Worm (Caenorhabditis elegans) whole organism, early embryonic: ENCODE measurements around the gene fbxa-13.

Experiments used
- ama-1 ChIP-seq: fragments of 150-350 bp; optimal IDR thresholded peaks from 2 replicates; lab custom pipeline; 2014
- ceh-13 ChIP-seq: fragments of 200-800 bp; sonication (Bioruptor generic); optimal IDR thresholded peaks from 2 replicates; lab custom pipeline; 2018; ENCODE audit warnings: mild to moderate bottlenecking, missing genetic modification characterization, missing compliant biosample characterization
- ets-7 ChIP-seq: sonication (generic microtip); optimal IDR thresholded peaks from 2 replicates; lab custom pipeline; 2016; ENCODE audit warnings: missing genotype, missing genetic modification characterization, missing compliant biosample characterization
- flt-1 ChIP-seq: fragments of 200-800 bp; sonication (Bioruptor generic); IDR thresholded peaks from 2 replicates; pipeline ENCODE4 v1.3.6; 2022; ENCODE audit warnings: missing genetic modification characterization, missing compliant biosample characterization
- hmg-4 ChIP-seq: fragments of 200-800 bp; sonication (Bioruptor generic); optimal IDR thresholded peaks from 2 replicates; lab custom pipeline; 2018; ENCODE audit warnings: mild to moderate bottlenecking, missing genetic modification characterization, missing compliant biosample characterization
- hnd-1 ChIP-seq: sonication (generic microtip); optimal IDR thresholded peaks from 2 replicates; lab custom pipeline; 2016; ENCODE audit warnings: missing genetic modification characterization, missing compliant biosample characterization
- tbx-11 ChIP-seq: fragments of 200-800 bp; sonication (Bioruptor generic); IDR thresholded peaks from 2 replicates; pipeline ENCODE4 v1.3.6; 2022; ENCODE audit warnings: missing genetic modification characterization, missing compliant biosample characterization
- tbx-37 ChIP-seq: fragments of 200-800 bp; sonication (Bioruptor generic); conservative IDR thresholded peaks from 2 replicates; pipeline ENCODE4 v1.3.6; 2022; ENCODE audit warnings: missing genetic modification reagents, missing genetic modification characterization, missing compliant biosample characterization
- tra-4 ChIP-seq: sonication (generic microtip); optimal IDR thresholded peaks from 2 replicates; lab custom pipeline; 2017; ENCODE audit warnings: missing genetic modification characterization, missing compliant biosample characterization

DNA sequence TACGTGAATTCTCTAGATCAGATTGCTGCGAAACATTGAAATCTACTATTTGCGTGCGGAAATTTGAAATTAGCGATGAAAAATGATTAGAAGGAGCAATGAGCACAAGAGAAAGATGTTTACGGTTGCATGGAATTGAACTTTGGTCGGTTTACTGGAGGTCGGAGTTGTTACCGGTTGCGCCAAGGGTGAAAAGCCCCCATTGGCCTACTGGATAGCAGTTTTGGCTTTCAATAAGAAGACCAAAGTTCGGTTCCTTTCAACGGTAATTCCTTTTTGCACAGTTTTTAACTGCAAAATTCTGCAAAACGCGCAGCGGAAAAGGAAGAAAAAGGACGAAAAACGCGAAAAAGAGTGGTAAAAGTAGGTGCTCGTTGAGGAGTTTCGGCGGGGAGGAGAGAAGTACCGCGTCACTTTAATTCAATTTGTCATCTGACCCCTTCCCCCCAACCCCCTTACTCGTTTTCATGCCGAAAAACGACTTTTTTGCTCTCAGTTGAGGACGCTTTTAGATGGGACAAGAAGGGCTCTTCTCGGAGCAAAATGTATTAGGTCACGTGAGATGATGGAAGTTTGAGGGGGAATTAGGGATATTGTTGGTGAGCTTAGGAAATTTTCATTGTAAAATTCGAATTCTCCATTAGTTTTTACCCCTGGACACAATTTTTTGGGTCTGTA, 39.9 kb upstream of the fbxa-13 start:
- TF ChIP-seq ama-1 (lab: Kevin White, UChicago) (no peak), tbx-37 (GFP tag; lab: Robert Waterston, UW) (no peak), ceh-13 (GFP tag; lab: Kevin White, UChicago) (no peak), hnd-1 (tag; lab: Kevin White, UChicago) (no peak), hmg-4 (GFP tag; lab: Kevin White, UChicago) (no peak), flt-1 (GFP tag; lab: Robert Waterston, UW) (no peak), ets-7 (tag; lab: Kevin White, UChicago) (no peak), tbx-11 (GFP tag; lab: Robert Waterston, UW) (no peak), tra-4 (tag; lab: Kevin White, UChicago) (no peak)
